Fruit fly (Drosophila melanogaster) whole organism, pupa: ENCODE results near the gene mthl15.

Source experiments
- CG10348 ChIP-seq: fragments of 200-800 bp; sonication (Bioruptor generic); IDR thresholded peaks from 2 replicates; pipeline ENCODE4 v1.3.6; 2022; ENCODE audit warnings: missing biosample characterization, missing genetic modification characterization
- CG12605 ChIP-seq: fragments of 200-800 bp; sonication (Bioruptor generic); IDR thresholded peaks from 2 replicates; pipeline ENCODE4 v1.3.6; 2022; ENCODE audit warnings: missing biosample characterization, missing genetic modification characterization
- CG13204 ChIP-seq: fragments of 200-800 bp; sonication (Bioruptor generic); optimal IDR thresholded peaks from 2 replicates; lab custom pipeline; 2018; ENCODE audit warnings: missing biosample characterization, mild to moderate bottlenecking, missing genetic modification characterization, moderate library complexity
- CG14655 ChIP-seq: fragments of 200-800 bp; sonication (Bioruptor generic); optimal IDR thresholded peaks from 3 replicates; lab custom pipeline; 2017; ENCODE audit warnings: mild to moderate bottlenecking, missing biosample characterization, missing genetic modification reagents, missing genetic modification characterization
- CG15710 ChIP-seq: fragments of 200-800 bp; sonication (Bioruptor generic); optimal IDR thresholded peaks from 2 replicates; lab custom pipeline; 2018; ENCODE audit warnings: missing biosample characterization, mild to moderate bottlenecking, missing genetic modification characterization, moderate library complexity
- CG17806 ChIP-seq: fragments of 200-800 bp; sonication (Bioruptor generic); optimal IDR thresholded peaks from 2 replicates; lab custom pipeline; 2018; ENCODE audit warnings: missing biosample characterization, mild to moderate bottlenecking, missing genetic modification characterization, moderate library complexity
- CG32121 ChIP-seq: fragments of 200-800 bp; sonication (Bioruptor generic); IDR thresholded peaks from 2 replicates; pipeline ENCODE4 v1.3.6; 2022; ENCODE audit warnings: missing biosample characterization, missing genetic modification characterization
- CG34367 ChIP-seq: fragments of 200-800 bp; sonication (Bioruptor generic); optimal IDR thresholded peaks from 2 replicates; lab custom pipeline; 2018; ENCODE audit warnings: missing biosample characterization, mild to moderate bottlenecking, missing genetic modification characterization
- CG4496 ChIP-seq: fragments of 200-800 bp; sonication (Bioruptor generic); IDR thresholded peaks from 3 replicates; pipeline ENCODE4 v1.3.6; 2022; ENCODE audit warnings: missing biosample characterization, missing genetic modification characterization
- CG8159 ChIP-seq: fragments of 200-800 bp; sonication (Bioruptor generic); optimal IDR thresholded peaks from 3 replicates; lab custom pipeline; 2018; ENCODE audit warnings: missing biosample characterization, mild to moderate bottlenecking, missing genetic modification characterization, moderate library complexity
- CG8301 ChIP-seq: fragments of 200-800 bp; sonication (Bioruptor generic); optimal IDR thresholded peaks from 2 replicates; lab custom pipeline; 2018; ENCODE audit warnings: missing biosample characterization, mild to moderate bottlenecking, missing genetic modification characterization
- CG9948 ChIP-seq: fragments of 200-800 bp; sonication (Bioruptor generic); optimal IDR thresholded peaks from 2 replicates; lab custom pipeline; 2018; ENCODE audit warnings: missing biosample characterization, mild to moderate bottlenecking, missing genetic modification characterization, moderate library complexity
- D1 ChIP-seq: fragments of 200-800 bp; sonication (Bioruptor generic); optimal IDR thresholded peaks from 2 replicates; lab custom pipeline; 2018; ENCODE audit warnings: missing biosample characterization, mild to moderate bottlenecking, missing genetic modification characterization, moderate library complexity
- EcR ChIP-seq: fragments of 200-800 bp; sonication (Bioruptor generic); optimal IDR thresholded peaks from 3 replicates; lab custom pipeline; 2019; ENCODE audit warnings: missing biosample characterization, missing genetic modification characterization, mild to moderate bottlenecking, moderate library complexity, missing genetic modification reagents
- Ets98B ChIP-seq: fragments of 200-800 bp; sonication (Bioruptor generic); IDR thresholded peaks from 2 replicates; pipeline ENCODE4 v1.3.6; 2022; ENCODE audit warnings: missing biosample characterization, missing genetic modification characterization
- Pif1A ChIP-seq: fragments of 200-800 bp; sonication (Bioruptor generic); optimal IDR thresholded peaks from 3 replicates; lab custom pipeline; 2016; ENCODE audit warnings: missing biosample characterization, missing genetic modification characterization
- Pif1B ChIP-seq: fragments of 200-800 bp; sonication (Bioruptor generic); optimal IDR thresholded peaks from 3 replicates; lab custom pipeline; 2016; ENCODE audit warnings: missing biosample characterization, missing genetic modification characterization
- Snoo ChIP-seq: fragments of 200-800 bp; sonication (Bioruptor generic); optimal IDR thresholded peaks from 3 replicates; lab custom pipeline; 2017; ENCODE audit warnings: missing biosample characterization, mild to moderate bottlenecking, missing genetic modification characterization, inconsistent platforms
- fd96Ca ChIP-seq: fragments of 200-800 bp; sonication (Bioruptor generic); IDR thresholded peaks from 3 replicates; pipeline ENCODE4 v1.3.6; 2022; ENCODE audit warnings: missing biosample characterization, missing genetic modification characterization
- gl ChIP-seq: fragments of 200-800 bp; sonication (Bioruptor generic); optimal IDR thresholded peaks from 2 replicates; lab custom pipeline; 2018; ENCODE audit warnings: missing biosample characterization, mild to moderate bottlenecking, missing genetic modification characterization
- rn ChIP-seq: fragments of 200-800 bp; sonication (Bioruptor generic); IDR thresholded peaks from 2 replicates; pipeline ENCODE4 v1.3.6; 2022; ENCODE audit warnings: missing biosample characterization, missing genetic modification characterization

The mthl15 gene

DNA sequence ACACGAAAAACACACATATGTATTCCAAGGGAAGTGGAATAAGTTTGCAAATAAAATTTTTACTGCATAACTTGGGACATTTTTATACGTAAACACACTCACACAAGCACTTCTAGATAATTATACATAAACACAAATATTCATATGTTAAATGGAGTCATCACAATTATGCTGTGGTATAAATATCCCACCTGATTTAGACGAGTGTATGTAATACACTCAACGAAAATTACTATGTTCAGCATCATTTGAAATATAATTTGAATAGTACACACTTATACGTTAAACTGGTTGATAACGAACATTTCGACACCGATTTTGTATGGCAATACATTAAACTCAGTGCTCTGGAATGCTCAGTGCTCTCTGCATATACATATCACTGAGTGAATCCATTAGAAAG is 7.0 kb downstream of the mthl15 start:
- no peak for TF ChIP-seq EcR (GFP tag; lab: Kevin White, UChicago)
- no peak for TF ChIP-seq Snoo (tag; lab: Kevin White, UChicago)
- peak; percentile 61 for TF ChIP-seq CG8301
- TF ChIP-seq Pif1B (GFP tag; lab: Kevin White, UChicago), result peak; percentile 62
- peak; percentile 10 for TF ChIP-seq CG15710 (tag; lab: Kevin White, UChicago)
- TF ChIP-seq CG34367, result no peak
- TF ChIP-seq CG17806 (tag; lab: Kevin White, UChicago), result peak; percentile 53
- TF ChIP-seq CG32121 (GFP tag; lab: Robert Waterston, UW), result peak; percentile 54; the same call in 1 of the 2 replicates
- peak; percentile 79 for TF ChIP-seq Pif1A (GFP tag; lab: Kevin White, UChicago)
- TF ChIP-seq D1 (tag; lab: Kevin White, UChicago), result no peak
- TF ChIP-seq CG8159 (tag; lab: Kevin White, UChicago), result peak; percentile 38
- no peak for TF ChIP-seq CG13204 (GFP tag; lab: Kevin White, UChicago)
- TF ChIP-seq CG10348 (GFP tag; lab: Robert Waterston, UW), result no peak
- peak; percentile 30 for TF ChIP-seq CG9948
- peak; percentile 65; the same call in 2 of the 3 replicates for TF ChIP-seq CG4496

DNA sequence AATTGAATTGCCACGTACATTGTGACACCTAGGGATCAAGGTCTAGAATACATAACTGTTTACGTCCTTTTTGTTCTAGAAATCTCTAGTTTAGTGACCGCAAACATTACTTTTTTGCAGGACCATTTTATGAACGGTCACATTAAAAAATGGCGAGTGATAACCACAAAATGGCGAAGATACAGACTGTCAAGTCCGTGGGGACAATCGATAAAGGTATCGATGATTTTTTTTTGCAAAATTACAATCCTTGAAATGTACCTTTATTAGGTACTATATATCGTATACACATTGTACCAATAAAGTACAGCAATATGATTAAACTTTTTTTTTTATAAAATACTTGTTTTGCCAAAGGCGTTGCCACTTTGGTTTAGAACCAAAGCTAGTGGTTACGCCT is 7.7 kb downstream of the mthl15 start:
- TF ChIP-seq D1 (tag; lab: Kevin White, UChicago) (no peak), CG10348 (GFP tag; lab: Robert Waterston, UW) (no peak), CG8159 (tag; lab: Kevin White, UChicago) (no peak), Ets98B (no peak)

DNA sequence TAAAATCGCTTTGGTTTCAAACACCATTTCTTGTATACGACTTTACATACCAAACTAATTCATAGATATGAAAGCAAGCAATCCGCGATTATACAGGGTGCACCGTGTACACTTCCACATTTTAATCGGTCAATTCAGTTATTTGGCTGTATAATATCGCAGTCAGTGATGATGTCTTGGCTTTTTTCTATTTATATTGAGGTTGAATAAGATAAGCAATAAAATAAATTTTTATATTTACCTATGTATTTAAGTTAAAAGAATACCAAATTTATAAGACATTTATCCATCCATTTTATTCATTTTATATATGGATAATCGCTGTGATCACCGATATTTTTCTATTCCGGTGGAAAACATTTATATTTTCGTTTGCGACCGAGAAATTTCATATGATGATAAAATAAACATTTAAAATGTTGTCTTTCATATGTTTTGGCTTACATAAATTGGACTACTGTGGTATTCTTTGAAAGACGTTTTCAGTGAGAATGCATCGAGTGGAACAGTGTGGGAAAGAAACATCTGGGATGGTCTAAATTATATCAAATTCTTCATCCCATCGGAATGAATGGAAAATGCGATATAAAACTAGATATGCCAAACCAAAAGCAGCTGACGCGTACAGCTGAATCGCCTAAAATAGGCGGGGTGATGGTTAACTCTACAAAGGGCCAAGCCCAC is 11.3 kb downstream of the mthl15 start, which contains the start of gene CG5708:
TSS of gene CG5708 (minus strand) at position 85 of the 684 bp plus-strand sequence.
- TF ChIP-seq CG13204 (GFP tag; lab: Kevin White, UChicago) (no peak), CG15710 (tag; lab: Kevin White, UChicago) (peak; percentile 11), CG12605 (GFP tag; lab: Robert Waterston, UW) (no peak)

dm6 chr2L:10226213-10226723 is 11.8 kb downstream of the mthl15 start:
- TF ChIP-seq Ets98B, result no peak
- TF ChIP-seq CG13204 (GFP tag; lab: Kevin White, UChicago), result no peak
- TF ChIP-seq EcR (GFP tag; lab: Kevin White, UChicago), result no peak
- TF ChIP-seq rn (GFP tag; lab: Robert Waterston, UW), result no peak
- TF ChIP-seq CG10348 (GFP tag; lab: Robert Waterston, UW), result no peak
- no peak for TF ChIP-seq Pif1A (GFP tag; lab: Kevin White, UChicago)
- no peak for TF ChIP-seq CG34367
- no peak for TF ChIP-seq D1 (tag; lab: Kevin White, UChicago)
- no peak for TF ChIP-seq CG17806 (tag; lab: Kevin White, UChicago)
- no peak for TF ChIP-seq CG15710 (tag; lab: Kevin White, UChicago)
- no peak for TF ChIP-seq CG8159 (tag; lab: Kevin White, UChicago)
- TF ChIP-seq gl, result no peak
- TF ChIP-seq CG12605 (GFP tag; lab: Robert Waterston, UW), result no peak
- no peak for TF ChIP-seq CG14655 (GFP tag; lab: Kevin White, UChicago)
- TF ChIP-seq CG8301, result no peak
- no peak for TF ChIP-seq CG32121 (GFP tag; lab: Robert Waterston, UW)
- TF ChIP-seq Pif1B (GFP tag; lab: Kevin White, UChicago), result no peak
- no peak for TF ChIP-seq CG4496
- TF ChIP-seq fd96Ca (GFP tag; lab: Robert Waterston, UW), result no peak
- TF ChIP-seq CG9948, result no peak

DNA sequence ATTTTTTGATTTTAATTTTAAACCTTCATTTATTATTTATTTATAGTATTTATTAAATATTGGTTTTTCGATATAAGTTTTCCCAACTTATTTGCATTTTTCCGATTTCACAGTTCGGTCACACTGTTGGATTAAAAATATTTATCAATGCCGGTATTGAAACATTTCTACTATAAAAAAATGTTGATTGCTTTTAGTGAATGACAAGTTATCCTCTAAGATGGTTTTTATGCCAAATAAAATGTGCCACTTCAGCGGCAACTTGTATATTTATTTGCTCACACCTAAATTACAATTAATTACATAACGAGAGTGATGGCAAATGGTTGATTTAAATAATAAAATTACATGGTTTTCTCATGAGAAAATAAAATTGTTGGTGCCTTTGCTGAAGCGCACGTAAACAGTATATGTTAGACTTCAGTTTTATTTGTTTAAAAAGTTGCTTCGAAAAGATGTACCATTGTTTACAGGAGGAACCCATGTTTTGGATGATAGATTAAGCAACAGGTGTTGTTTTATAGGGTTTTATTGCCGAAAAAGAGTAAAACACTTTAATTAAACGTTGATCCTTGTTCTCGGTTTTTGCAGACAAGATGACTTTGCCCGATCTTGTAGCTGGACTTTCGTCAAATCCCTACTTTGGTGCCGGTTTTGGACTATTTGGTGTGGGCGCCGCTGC is 15.4 kb downstream of the mthl15 start, which contains the start of gene Bcs1:
TSS of gene Bcs1 (plus strand) at position 108 of the 682 bp plus-strand sequence.
- TF ChIP-seq EcR (GFP tag; lab: Kevin White, UChicago) (no peak), D1 (tag; lab: Kevin White, UChicago) (peak; percentile 25)

- no peak for TF ChIP-seq Pif1A (GFP tag; lab: Kevin White, UChicago)
- TF ChIP-seq gl, result no peak
- no peak for TF ChIP-seq CG10348 (GFP tag; lab: Robert Waterston, UW)
These were observed 16.8 kb downstream of the mthl15 start for dm6 chr2L:10221387-10221705.
